2 worm cellular contexts compared by ENCODE assay signal in genomic region chrV:13650800-13651199, ce11.
A peak's percentile ranks its signal among the peaks of the same experiment; 100 is the strongest.
TF ChIP-seq lines count a peak whose summit lies in the region.

No protein-coding gene starts in this region.

TF ChIP-seq in whole organism, L4 larva, 104 proteins besides CTCF, POLR2A, EP300 and RAD21:
- TF ChIP-seq dpl-1 (GFP tag; optimal IDR thresholded peaks at IDR 0.05; lab: Kevin White, UChicago): no peak
- TF ChIP-seq hmg-1.1 (GFP tag; IDR thresholded peaks at IDR 0.05; lab: Robert Waterston, UW): 0 out of 2 replicates have a peak, but pooled peaks have one; percentile 11
- no peak for TF ChIP-seq spr-1 (tag; optimal IDR thresholded peaks at IDR 0.05; lab: Kevin White, UChicago)
- no peak for TF ChIP-seq nhr-76 (tag; optimal IDR thresholded peaks at IDR 0.05; lab: Kevin White, UChicago)
- TF ChIP-seq zfp-3 (GFP tag; conservative IDR thresholded peaks at IDR 0.05; lab: Robert Waterston, UW): 0 out of 2 replicates have a peak, but pooled peaks have one; percentile 10
- TF ChIP-seq unc-62 (GFP tag; optimal IDR thresholded peaks at IDR 0.05 in 1 of 2; lab: Kevin White, UChicago): peak in 1 of 2 experiments; percentile 96
- no peak for TF ChIP-seq unc-62 (tag; optimal IDR thresholded peaks at IDR 0.05; lab: Kevin White, UChicago)
- no peak for TF ChIP-seq lin-29 (GFP tag; IDR thresholded peaks at IDR 0.05; lab: Robert Waterston, UW)

TF ChIP-seq in whole organism, young adult, 124 proteins besides CTCF, POLR2A, EP300 and RAD21:
- TF ChIP-seq nfya-1 (tag; optimal IDR thresholded peaks at IDR 0.05; lab: Kevin White, UChicago; ENCODE audit: borderline replicate concordance, insufficient read depth) (no peak), C06A6.2 (GFP tag; conservative IDR thresholded peaks at IDR 0.05; lab: Robert Waterston, UW) (0 out of 2 replicates have a peak, but pooled peaks have one; percentile 32), repo-1 (tag; optimal IDR thresholded peaks at IDR 0.05; lab: Kevin White, UChicago) (peak; percentile 23)
